Worm (Caenorhabditis elegans): ENCODE data around the gene irld-42.
A peak's percentile ranks its signal among the peaks of the same experiment; 100 is the strongest.

DNA sequence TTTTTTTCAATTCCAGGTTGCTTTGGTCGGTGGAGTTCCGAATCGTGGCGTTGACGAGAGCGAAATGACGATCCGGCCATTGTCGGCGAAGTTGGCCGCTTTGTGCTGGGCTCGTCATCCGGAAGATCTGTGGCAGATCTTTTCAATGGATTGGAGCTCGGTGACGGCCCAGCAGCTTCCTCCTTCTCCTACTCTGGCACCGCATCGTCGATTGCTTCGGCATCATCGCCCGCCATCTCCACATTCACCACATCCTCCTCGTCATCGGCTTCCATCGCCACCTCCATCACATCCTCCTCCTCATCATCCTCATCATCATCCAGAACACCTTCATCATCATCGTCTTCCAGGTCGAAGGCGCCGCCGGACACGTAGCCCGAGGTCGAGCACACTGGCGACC, 30.1 kb downstream of the irld-42 start:
- TF ChIP-seq bed-2 (GFP tag; IDR thresholded peaks at IDR 0.05) (no peak), lin-35 (GFP tag; optimal IDR thresholded peaks at IDR 0.05) (no peak), F23B12.7 (tag; optimal IDR thresholded peaks at IDR 0.05; ENCODE audit: insufficient read depth) (no peak), ama-1 (optimal IDR thresholded peaks at IDR 0.05) (no peak), ama-1 (GFP tag; optimal IDR thresholded peaks at IDR 0.05) (no peak), mcd-1 (GFP tag; IDR thresholded peaks at IDR 0.05) (no peak), attf-6 (GFP tag; IDR thresholded peaks at IDR 0.05) (no peak), aptf-2 (GFP tag; conservative IDR thresholded peaks at IDR 0.05) (no peak), C06A6.2 (GFP tag; conservative IDR thresholded peaks at IDR 0.05) (no peak), ztf-28 (GFP tag; IDR thresholded peaks at IDR 0.05) (no peak), egl-18 (GFP tag; IDR thresholded peaks at IDR 0.05) (no peak), pha-4 (tag; optimal IDR thresholded peaks at IDR 0.05) (no peak), zfh-2 (GFP tag; conservative IDR thresholded peaks at IDR 0.05) (peak; percentile 79), attf-3 (GFP tag; conservative IDR thresholded peaks at IDR 0.05) (no peak), nhr-27 (tag; optimal IDR thresholded peaks at IDR 0.05) (no peak)

Measured in whole organism, young adult.